Fruit fly (Drosophila melanogaster) whole organism, embryonic: ENCODE data around the gene CG9503.

Experiments used
- CG11695 ChIP-seq: fragments of 200-800 bp; sonication (Bioruptor generic); IDR thresholded peaks from 3 replicates; pipeline ENCODE4 v1.3.6; 2022; ENCODE audit warnings: missing biosample characterization, missing genetic modification characterization
- CG12071 ChIP-seq: fragments of 200-800 bp; sonication (Bioruptor generic); optimal IDR thresholded peaks from 3 replicates; lab custom pipeline; 2018; ENCODE audit warnings: missing biosample characterization, mild to moderate bottlenecking, missing genetic modification characterization
- CG16779 ChIP-seq: fragments of 200-800 bp; sonication (Bioruptor generic); IDR thresholded peaks from 2 replicates; pipeline ENCODE4 v1.3.6; 2022; ENCODE audit warnings: missing biosample characterization, missing genetic modification characterization
- CG43689 ChIP-seq: fragments of 200-800 bp; sonication (Bioruptor generic); IDR thresholded peaks from 2 replicates; pipeline ENCODE4 v1.3.6; 2022; ENCODE audit warnings: missing biosample characterization, missing genetic modification characterization
- CG8478 ChIP-seq: fragments of >200 bp; optimal IDR thresholded peaks from 2 replicates; lab custom pipeline; 2018
- Fer2 ChIP-seq: fragments of 200-800 bp; sonication (Bioruptor generic); optimal IDR thresholded peaks from 2 replicates; lab custom pipeline; 2018; ENCODE audit warnings: missing biosample characterization, mild to moderate bottlenecking, missing genetic modification characterization, moderate library complexity
- Hmr ChIP-seq: fragments of 200-800 bp; sonication (Bioruptor generic); optimal IDR thresholded peaks from 3 replicates; lab custom pipeline; 2017; ENCODE audit warnings: mild to moderate bottlenecking, missing biosample characterization, missing genetic modification reagents, missing genetic modification characterization
- btn ChIP-seq: fragments of 200-800 bp; sonication (Bioruptor generic); optimal IDR thresholded peaks from 2 replicates; lab custom pipeline; 2016; ENCODE audit warnings: missing biosample characterization, missing genetic modification characterization

DNA sequence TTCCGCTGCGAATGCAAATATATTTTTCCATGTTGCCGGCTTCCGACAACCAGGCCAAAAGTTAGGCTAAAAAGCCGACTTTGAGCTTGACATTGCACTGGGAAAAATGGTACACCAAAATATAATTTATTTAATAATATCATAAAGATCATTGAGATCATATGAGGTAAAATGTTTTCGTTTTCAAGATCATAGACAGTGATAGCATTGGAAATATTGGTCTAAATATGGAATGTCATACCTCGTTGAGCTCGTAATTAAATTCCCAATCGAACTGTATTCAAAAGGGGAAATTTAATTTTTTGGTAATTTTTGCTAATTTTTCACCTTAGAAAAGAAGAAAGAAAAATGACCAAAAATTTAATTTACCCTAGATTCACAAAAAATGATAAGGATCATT lies 39.3 kb downstream of the CG9503 start:
- TF ChIP-seq Hmr (GFP tag; lab: Kevin White, UChicago) (no peak), CG11695 (no peak), CG8478 (lab: Kevin White, UChicago) (no peak), CG16779 (GFP tag; lab: Robert Waterston, UW) (no peak), btn (GFP tag; lab: Kevin White, UChicago) (no peak), CG43689 (no peak), Fer2 (no peak), CG12071 (GFP tag; lab: Kevin White, UChicago) (no peak)
